Worm (Caenorhabditis elegans): Measurements from ENCODE around the gene F25E5.5.
"Not testable (repeated sequence)": the region's sequence is repeated elsewhere in the genome, so short reads cannot be mapped to it uniquely, and the experiment has no call there.

F25E5.5 gene

ce11 chrV:7436509-7436908 is 10.6 kb upstream of the F25E5.5 start:
- TF ChIP-seq nhr-2 (tag; optimal IDR thresholded peaks at IDR 0.05) (no peak), unc-62 (GFP tag; optimal IDR thresholded peaks at IDR 0.05) (no peak), unc-39 (tag; optimal IDR thresholded peaks at IDR 0.05) (no peak), mep-1 (tag; optimal IDR thresholded peaks at IDR 0.05) (no peak), lin-13 (tag; optimal IDR thresholded peaks at IDR 0.05) (no peak), flh-1 (GFP tag; optimal IDR thresholded peaks at IDR 0.05) (no peak)

DNA sequence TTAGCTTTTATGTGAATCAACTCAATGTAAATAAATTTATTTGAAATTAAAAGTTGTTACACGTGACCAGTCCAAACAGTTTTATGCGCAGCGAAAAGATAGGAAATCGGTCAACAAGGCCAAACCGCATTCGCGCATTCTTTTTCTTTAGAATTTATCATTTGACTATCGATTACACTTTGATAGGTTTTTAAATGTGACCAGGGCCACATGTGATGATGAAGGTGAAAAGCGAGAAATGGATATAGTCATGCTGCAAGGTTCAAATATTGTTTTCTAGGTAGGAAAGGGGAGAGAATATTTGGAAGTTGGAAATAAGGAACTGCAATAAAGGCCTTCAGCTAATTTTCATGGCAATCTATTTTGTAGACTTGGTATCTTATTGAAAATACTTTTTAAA is 10.2 kb upstream of the F25E5.5 start:
- TF ChIP-seq zip-8 (tag; optimal IDR thresholded peaks at IDR 0.05) (no peak), drap-1 (GFP tag; optimal IDR thresholded peaks at IDR 0.05) (no peak), nhr-2 (tag; optimal IDR thresholded peaks at IDR 0.05) (no peak), sem-2 (GFP tag; optimal IDR thresholded peaks at IDR 0.05) (no peak), elt-1 (tag; optimal IDR thresholded peaks at IDR 0.05; ENCODE audit: borderline replicate concordance, insufficient read depth) (no peak), nhr-76 (tag; optimal IDR thresholded peaks at IDR 0.05) (no peak), hlh-1 (tag; optimal IDR thresholded peaks at IDR 0.05) (no peak), mab-5 (tag; optimal IDR thresholded peaks at IDR 0.05) (no peak), ces-1 (GFP tag; optimal IDR thresholded peaks at IDR 0.05) (no peak), M03D4.4 (tag; optimal IDR thresholded peaks at IDR 0.05) (no peak), lin-13 (tag; optimal IDR thresholded peaks at IDR 0.05) (no peak)

DNA sequence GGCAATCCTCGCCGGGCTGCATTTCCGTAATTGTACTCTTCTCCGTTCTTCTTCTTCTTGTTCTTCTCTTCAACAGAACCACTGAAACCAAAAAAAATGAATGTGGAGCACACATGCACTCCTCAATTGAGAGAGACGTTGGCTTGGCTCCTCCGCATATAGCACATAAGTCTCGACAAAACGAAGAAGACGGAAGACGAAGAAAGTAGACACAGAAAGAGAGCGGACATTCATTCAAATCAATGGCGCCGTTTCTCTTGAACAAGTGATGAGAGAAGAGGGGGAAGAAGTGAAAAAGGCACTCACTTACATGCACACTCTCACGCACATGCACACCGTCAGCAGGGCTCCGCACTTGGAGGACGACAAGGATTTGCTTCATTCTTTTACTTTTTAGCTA is 9.5 kb upstream of the F25E5.5 start, which contains the start of gene F25E5.9:
Gene F25E5.9, minus strand, starts transcription at position 382 of the 400 bp plus-strand sequence.
- TF ChIP-seq nhr-28 (tag; optimal IDR thresholded peaks at IDR 0.05) (no peak), ces-1 (GFP tag; optimal IDR thresholded peaks at IDR 0.05) (no peak), mep-1 (tag; optimal IDR thresholded peaks at IDR 0.05) (no peak), snpc-4 (tag; optimal IDR thresholded peaks at IDR 0.05) (no peak), zip-8 (tag; optimal IDR thresholded peaks at IDR 0.05) (no peak), ceh-83 (GFP tag; optimal IDR thresholded peaks at IDR 0.05) (no peak), mls-2 (tag; optimal IDR thresholded peaks at IDR 0.05) (no peak), elt-1 (tag; optimal IDR thresholded peaks at IDR 0.05; ENCODE audit: borderline replicate concordance, insufficient read depth) (no peak), unc-62 (GFP tag; optimal IDR thresholded peaks at IDR 0.05) (no peak), nhr-237 (tag; optimal IDR thresholded peaks at IDR 0.05) (no peak), drap-1 (GFP tag; optimal IDR thresholded peaks at IDR 0.05) (no peak), lin-13 (tag; optimal IDR thresholded peaks at IDR 0.05) (no peak), blmp-1 (tag; optimal IDR thresholded peaks at IDR 0.05) (no peak)

DNA sequence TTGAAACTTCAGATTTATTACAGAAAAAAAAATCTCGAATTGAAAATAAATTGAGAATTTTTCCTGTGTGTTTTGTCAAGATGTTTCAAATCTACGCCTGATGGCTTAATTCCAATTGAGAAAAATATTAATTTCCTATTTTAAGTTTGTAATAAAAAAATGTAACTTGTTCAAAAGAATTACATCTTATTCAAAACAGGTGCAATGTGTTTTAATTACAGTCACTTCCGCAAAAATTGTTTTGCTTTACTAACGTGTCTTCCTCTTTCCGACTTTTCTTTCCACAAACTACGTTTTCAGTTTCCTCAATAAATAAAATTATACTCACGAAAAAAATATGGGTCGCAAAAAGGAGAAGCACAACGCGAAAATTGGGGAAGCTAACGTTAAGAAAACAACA is 9.1 kb upstream of the F25E5.5 start, which contains the start of gene F25E5.16:
Gene F25E5.16, plus strand, starts transcription at position 301 of the 400 bp plus-strand sequence.
- TF ChIP-seq blmp-1 (tag; optimal IDR thresholded peaks at IDR 0.05), result no peak
- TF ChIP-seq elt-1 (tag; optimal IDR thresholded peaks at IDR 0.05; ENCODE audit: borderline replicate concordance, insufficient read depth), result no peak
- TF ChIP-seq unc-39 (tag; optimal IDR thresholded peaks at IDR 0.05), result no peak
- no peak for TF ChIP-seq nhr-237 (tag; optimal IDR thresholded peaks at IDR 0.05)
- TF ChIP-seq mep-1 (tag; optimal IDR thresholded peaks at IDR 0.05), result no peak
- no peak for TF ChIP-seq M03D4.4 (tag; optimal IDR thresholded peaks at IDR 0.05)
- no peak for TF ChIP-seq snpc-4 (tag; optimal IDR thresholded peaks at IDR 0.05)
- no peak for TF ChIP-seq lin-13 (tag; optimal IDR thresholded peaks at IDR 0.05)

ce11 chrV:7439807-7440206 is 7.3 kb upstream of the F25E5.5 start, which contains the start of gene try-13:
Gene try-13, plus strand, starts transcription at chrV:7440107.
- no peak for TF ChIP-seq unc-39 (tag; optimal IDR thresholded peaks at IDR 0.05)
- TF ChIP-seq sptf-1 (tag; optimal IDR thresholded peaks at IDR 0.05), result no peak
- no peak for TF ChIP-seq flh-1 (GFP tag; optimal IDR thresholded peaks at IDR 0.05)
- no peak for TF ChIP-seq ztf-11 (tag; optimal IDR thresholded peaks at IDR 0.05)

ce11 chrV:7444331-7444730 is 2.7 kb upstream of the F25E5.5 start, which contains the start of gene nhr-141:
Gene nhr-141, plus strand, starts transcription at chrV:7444661.
- TF ChIP-seq ztf-11, mep-1, M03D4.4 (tag; optimal IDR thresholded peaks at IDR 0.05): not testable (repeated sequence)

DNA sequence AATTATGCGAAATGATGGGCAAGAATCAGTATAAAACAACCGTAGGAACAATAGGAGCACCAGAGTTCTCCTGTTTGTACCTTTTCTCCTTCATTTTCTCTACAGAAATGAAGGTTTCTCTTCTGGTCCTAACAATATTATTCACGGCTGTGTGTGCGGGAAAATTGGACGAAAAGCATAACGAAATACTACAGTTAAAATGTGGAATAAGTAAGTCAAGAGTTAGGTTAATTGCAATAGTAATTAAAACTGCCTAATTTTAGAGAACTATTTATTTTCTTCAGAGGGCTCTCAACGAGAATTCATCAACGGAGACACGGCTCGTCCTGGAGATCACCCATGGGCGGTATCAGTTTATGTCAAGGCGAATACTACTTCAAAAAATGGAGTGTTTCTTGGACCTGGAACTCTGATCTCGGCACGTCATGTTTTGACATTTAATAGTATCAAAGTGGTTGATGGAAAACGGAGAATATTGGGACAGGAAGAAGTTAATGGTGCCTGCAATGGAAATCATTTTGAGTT is 2.3 kb downstream of the F25E5.5 start, which contains the start of gene try-12:
Gene try-12, plus strand, starts transcription at position 51 of the 525 bp plus-strand sequence.
- TF ChIP-seq unc-120 (tag; optimal IDR thresholded peaks at IDR 0.05; ENCODE audit: poor library complexity, severe bottlenecking), result no peak
- no peak for TF ChIP-seq nhr-12 (tag; optimal IDR thresholded peaks at IDR 0.05)
- no peak for TF ChIP-seq lsy-2 (tag; optimal IDR thresholded peaks at IDR 0.05)
- TF ChIP-seq nhr-2 (tag; optimal IDR thresholded peaks at IDR 0.05), result no peak
- no peak for TF ChIP-seq ztf-11 (tag; optimal IDR thresholded peaks at IDR 0.05)
- TF ChIP-seq ces-1 (GFP tag; optimal IDR thresholded peaks at IDR 0.05), result no peak
